Fruit fly (Drosophila melanogaster): ENCODE measurements around the gene mge.
A peak's percentile ranks its signal among the peaks of the same experiment; 100 is the strongest.

mge gene

dm6 chr3L:3952468-3952867 lies 42.7 kb upstream of the mge start, which contains the start of gene CG14984 (continued):
- TF ChIP-seq B-H2 (GFP tag; optimal IDR thresholded peaks at IDR 0.05): no peak
- peak; percentile 72 for TF ChIP-seq sob (GFP tag; IDR thresholded peaks at IDR 0.05)
- no peak for TF ChIP-seq odd (GFP tag; optimal IDR thresholded peaks at IDR 0.05)
- TF ChIP-seq HLH54F (GFP tag; optimal IDR thresholded peaks at IDR 0.05): peak; percentile 19
- no peak for TF ChIP-seq unc-4 (GFP tag; IDR thresholded peaks at IDR 0.05; ENCODE audit: partially characterized antibody)
- TF ChIP-seq Myb (GFP tag; optimal IDR thresholded peaks at IDR 0.05): no peak
- no peak; the same call in 1 of the 2 replicates for TF ChIP-seq vvl (GFP tag; IDR thresholded peaks at IDR 0.05)
- TF ChIP-seq CG17186 (GFP tag; optimal IDR thresholded peaks at IDR 0.05): no peak
- peak; percentile 0 for TF ChIP-seq Antp (GFP tag; optimal IDR thresholded peaks at IDR 0.05)
- TF ChIP-seq gce (GFP tag; IDR thresholded peaks at IDR 0.05): no peak
- peak; percentile 60 for TF ChIP-seq Ada2b (GFP tag; IDR thresholded peaks at IDR 0.05)
- peak; percentile 4 for TF ChIP-seq CG31388 (GFP tag; optimal IDR thresholded peaks at IDR 0.05)
- TF ChIP-seq TFAM (GFP tag; optimal IDR thresholded peaks at IDR 0.05): no peak
- TF ChIP-seq CG16815 (GFP tag; optimal IDR thresholded peaks at IDR 0.05): no peak
- no peak for TF ChIP-seq CG12236 (GFP tag; optimal IDR thresholded peaks at IDR 0.05)
- TF ChIP-seq CG7839 (tag; optimal IDR thresholded peaks at IDR 0.05): peak; percentile 31
- no peak for TF ChIP-seq CG15696 (tag; optimal IDR thresholded peaks at IDR 0.05)
- peak; percentile 35; the same call in 1 of the 2 replicates for TF ChIP-seq CG14667 (GFP tag; IDR thresholded peaks at IDR 0.05)
- no peak for TF ChIP-seq Bgb (GFP tag; IDR thresholded peaks at IDR 0.05; ENCODE audit: partially characterized antibody)
- TF ChIP-seq Stat92E (GFP tag; optimal IDR thresholded peaks at IDR 0.05): no peak
- TF ChIP-seq Dbx (GFP tag; IDR thresholded peaks at IDR 0.05): peak; percentile 79
- peak; percentile 45; the same call in 1 of the 2 replicates for TF ChIP-seq Taf1 (GFP tag; IDR thresholded peaks at IDR 0.05)
- no peak for TF ChIP-seq Trl (optimal IDR thresholded peaks at IDR 0.05)
- no peak for TF ChIP-seq Trl (GFP tag; optimal IDR thresholded peaks at IDR 0.05)
- peak; percentile 62 for TF ChIP-seq HHEX (GFP tag; optimal IDR thresholded peaks at IDR 0.05)
- no peak for TF ChIP-seq YL-1 (GFP tag; optimal IDR thresholded peaks at IDR 0.05)
- no peak for TF ChIP-seq Doc2 (GFP tag; IDR thresholded peaks at IDR 0.05)
- TF ChIP-seq Hsf (GFP tag; optimal IDR thresholded peaks at IDR 0.05): peak; percentile 13
- peak; percentile 80 for TF ChIP-seq scrt (GFP tag; optimal IDR thresholded peaks at IDR 0.05)
- TF ChIP-seq pita (GFP tag; optimal IDR thresholded peaks at IDR 0.05): no peak
- TF ChIP-seq CG10366 (GFP tag; IDR thresholded peaks at IDR 0.05): 0 out of 2 replicates have a peak, but pooled peaks have one; percentile 17
- TF ChIP-seq CG42726 (GFP tag; IDR thresholded peaks at IDR 0.05; ENCODE audit: partially characterized antibody): no peak
- TF ChIP-seq pb (GFP tag; optimal IDR thresholded peaks at IDR 0.05): no peak
- TF ChIP-seq grn (GFP tag; optimal IDR thresholded peaks at IDR 0.05): no peak
- no peak for TF ChIP-seq CG10543 (GFP tag; optimal IDR thresholded peaks at IDR 0.05)
- TF ChIP-seq Bdp1 (GFP tag; optimal IDR thresholded peaks at IDR 0.05): no peak
- no peak for TF ChIP-seq CG8478 (optimal IDR thresholded peaks at IDR 0.05)
- TF ChIP-seq NFAT (GFP tag; IDR thresholded peaks at IDR 0.05): peak; percentile 44
- no peak for TF ChIP-seq zen2 (GFP tag; IDR thresholded peaks at IDR 0.05; ENCODE audit: partially characterized antibody)
- TF ChIP-seq gsb (GFP tag; IDR thresholded peaks at IDR 0.05): peak; percentile 43; the same call in 1 of the 2 replicates
- peak; percentile 5 for TF ChIP-seq CG7928 (GFP tag; optimal IDR thresholded peaks at IDR 0.05)
- TF ChIP-seq Hr51 (GFP tag; optimal IDR thresholded peaks at IDR 0.05): peak in 1 of 2 experiments; percentile 11
- peak; percentile 23 for TF ChIP-seq CG7786 (GFP tag; optimal IDR thresholded peaks at IDR 0.05)
- TF ChIP-seq CG8924 (tag; optimal IDR thresholded peaks at IDR 0.05): no peak
- peak; percentile 59 for TF ChIP-seq CG31224 (GFP tag; IDR thresholded peaks at IDR 0.05)
- TF ChIP-seq org-1 (GFP tag; optimal IDR thresholded peaks at IDR 0.05): peak; percentile 4
- peak; percentile 20 for TF ChIP-seq CoRest (tag; optimal IDR thresholded peaks at IDR 0.05)
- TF ChIP-seq CG15073 (GFP tag; optimal IDR thresholded peaks at IDR 0.05): no peak
- no peak for TF ChIP-seq CG17912 (GFP tag; optimal IDR thresholded peaks at IDR 0.05)
- TF ChIP-seq trem (tag; optimal IDR thresholded peaks at IDR 0.05): no peak
- TF ChIP-seq Kr (GFP tag; optimal IDR thresholded peaks at IDR 0.05): no peak
- no peak for TF ChIP-seq otp (GFP tag; IDR thresholded peaks at IDR 0.05)

Measured in whole organism, embryonic.